Fruit fly (Drosophila melanogaster): ENCODE data around the gene CG33159.

The CG33159 gene

DNA sequence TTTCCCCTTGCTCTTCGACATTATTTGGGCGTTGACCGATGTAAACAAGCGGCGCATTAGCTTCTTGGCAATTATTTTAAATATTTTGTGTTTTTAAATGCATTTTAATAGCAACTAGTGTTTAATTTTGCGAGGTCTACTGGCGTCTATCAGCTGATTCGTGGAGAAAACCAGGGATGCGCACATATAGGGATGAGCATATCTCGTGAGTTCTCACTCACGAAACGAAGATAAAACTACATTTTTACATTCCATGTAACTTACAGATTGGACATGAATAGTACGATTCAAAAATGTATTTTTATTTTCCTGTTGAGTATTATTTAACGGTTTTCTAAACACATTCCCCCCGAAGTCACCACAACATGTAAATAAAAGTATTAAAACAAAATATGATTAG, 6.8 kb downstream of the CG33159 start, which contains the start of gene CG14966 (continued):
- TF ChIP-seq CG7928 (GFP tag; optimal IDR thresholded peaks at IDR 0.05): peak; percentile 97
- TF ChIP-seq CG13894 (tag; optimal IDR thresholded peaks at IDR 0.05): peak; percentile 58
- no peak for TF ChIP-seq CG11695 (GFP tag; IDR thresholded peaks at IDR 0.05)
- TF ChIP-seq Sox102F (GFP tag; optimal IDR thresholded peaks at IDR 0.05): no peak
- TF ChIP-seq CG16779 (GFP tag; IDR thresholded peaks at IDR 0.05): no peak
- no peak for TF ChIP-seq gce (GFP tag; IDR thresholded peaks at IDR 0.05)
- TF ChIP-seq CG16813 (GFP tag; IDR thresholded peaks at IDR 0.05; ENCODE audit: partially characterized antibody): peak; percentile 91
- TF ChIP-seq Elba2 (GFP tag; optimal IDR thresholded peaks at IDR 0.05): no peak
- no peak for TF ChIP-seq insv (GFP tag; optimal IDR thresholded peaks at IDR 0.05)
- TF ChIP-seq CG10267 (tag; optimal IDR thresholded peaks at IDR 0.05): peak; percentile 68
- no peak for TF ChIP-seq Fer3 (tag; optimal IDR thresholded peaks at IDR 0.05)
- no peak for TF ChIP-seq Asciz (GFP tag; optimal IDR thresholded peaks at IDR 0.05)
- TF ChIP-seq CG7786 (GFP tag; optimal IDR thresholded peaks at IDR 0.05): peak; percentile 0
- TF ChIP-seq Sry-δ (GFP tag; optimal IDR thresholded peaks at IDR 0.05): peak; percentile 96
- TF ChIP-seq CG4360 (GFP tag; IDR thresholded peaks at IDR 0.05): no peak
- TF ChIP-seq eyg (GFP tag; optimal IDR thresholded peaks at IDR 0.05): no peak
- peak; percentile 36 for TF ChIP-seq Max (GFP tag; optimal IDR thresholded peaks at IDR 0.05)
- TF ChIP-seq Dip3 (GFP tag; optimal IDR thresholded peaks at IDR 0.05): no peak
- TF ChIP-seq croc (GFP tag; conservative IDR thresholded peaks at IDR 0.05): no peak
- no peak for TF ChIP-seq chn (GFP tag; optimal IDR thresholded peaks at IDR 0.05)
- TF ChIP-seq CG2129 (GFP tag; IDR thresholded peaks at IDR 0.05; ENCODE audit: partially characterized antibody): peak; percentile 80
- no peak for TF ChIP-seq TFAM (GFP tag; optimal IDR thresholded peaks at IDR 0.05)
- peak; percentile 6 for TF ChIP-seq CG9817 (tag; optimal IDR thresholded peaks at IDR 0.05)
- TF ChIP-seq gfzf (GFP tag; optimal IDR thresholded peaks at IDR 0.05): peak; percentile 42
- peak; percentile 44 for TF ChIP-seq CG2712 (tag; optimal IDR thresholded peaks at IDR 0.05)
- peak; percentile 11 for TF ChIP-seq p53 (GFP tag; optimal IDR thresholded peaks at IDR 0.05)
- no peak for TF ChIP-seq CG6689 (GFP tag; IDR thresholded peaks at IDR 0.05)
- no peak for TF ChIP-seq Taf1 (GFP tag; IDR thresholded peaks at IDR 0.05)
- 0 out of 2 replicates have a peak, but pooled peaks have one; percentile 6 for TF ChIP-seq H2.0 (GFP tag; IDR thresholded peaks at IDR 0.05)
- TF ChIP-seq CG1603 (tag; optimal IDR thresholded peaks at IDR 0.05): peak; percentile 66
- TF ChIP-seq Bteb2 (GFP tag; optimal IDR thresholded peaks at IDR 0.05): peak; percentile 23
- TF ChIP-seq CG3163 (GFP tag; optimal IDR thresholded peaks at IDR 0.05): no peak
- peak; percentile 7 for TF ChIP-seq CG18262 (tag; optimal IDR thresholded peaks at IDR 0.05)
- peak; percentile 38 for TF ChIP-seq pum (GFP tag; optimal IDR thresholded peaks at IDR 0.05)
- no peak for TF ChIP-seq pita (GFP tag; optimal IDR thresholded peaks at IDR 0.05)
- TF ChIP-seq CG17385 (GFP tag; optimal IDR thresholded peaks at IDR 0.05): no peak
- TF ChIP-seq CG34422 (GFP tag; IDR thresholded peaks at IDR 0.05): peak; percentile 87; the same call in 2 of the 3 replicates
- no peak for TF ChIP-seq Dfd (GFP tag; optimal IDR thresholded peaks at IDR 0.05)
- TF ChIP-seq CG11696 (GFP tag; IDR thresholded peaks at IDR 0.05): no peak
- no peak for TF ChIP-seq psq (GFP tag; optimal IDR thresholded peaks at IDR 0.05)
- peak; percentile 31 for TF ChIP-seq nerfin-1 (tag; optimal IDR thresholded peaks at IDR 0.05)
- TF ChIP-seq fu2 (GFP tag; optimal IDR thresholded peaks at IDR 0.05): peak; percentile 33
- TF ChIP-seq Xbp1 (GFP tag; optimal IDR thresholded peaks at IDR 0.05): peak; percentile 52
- no peak for TF ChIP-seq Nf-YB (GFP tag; optimal IDR thresholded peaks at IDR 0.05)
- TF ChIP-seq CG2116 (GFP tag; optimal IDR thresholded peaks at IDR 0.05): peak; percentile 43
- TF ChIP-seq Chrac-16 (GFP tag; optimal IDR thresholded peaks at IDR 0.05): peak; percentile 4
- peak; percentile 0 for TF ChIP-seq Deaf1 (tag; optimal IDR thresholded peaks at IDR 0.05)
- peak; percentile 58 for TF ChIP-seq gro (GFP tag; optimal IDR thresholded peaks at IDR 0.05)
- no peak for TF ChIP-seq CG4282 (GFP tag; optimal IDR thresholded peaks at IDR 0.05)
- no peak for TF ChIP-seq twi (tag; optimal IDR thresholded peaks at IDR 0.05)
- no peak for TF ChIP-seq Hr51 (GFP tag; optimal IDR thresholded peaks at IDR 0.05)
